Fruit fly (Drosophila melanogaster) whole organism, embryonic: ENCODE results near the gene COX7B.
A peak's percentile ranks its signal among the peaks of the same experiment; 100 is the strongest.

Experiments
- CG10431 ChIP-seq: fragments of 200-800 bp; sonication (Bioruptor generic); optimal IDR thresholded peaks from 3 replicates; lab custom pipeline; 2018; ENCODE audit warnings: missing biosample characterization, mild to moderate bottlenecking, missing genetic modification characterization
- CG10462 ChIP-seq: fragments of 200-800 bp; sonication (Bioruptor generic); optimal IDR thresholded peaks from 2 replicates; lab custom pipeline; 2016; ENCODE audit warnings: missing biosample characterization, missing genetic modification characterization
- CG11093 ChIP-seq: fragments of 200-800 bp; sonication (Bioruptor generic); IDR thresholded peaks from 3 replicates; pipeline ENCODE4 v1.3.6; 2022; ENCODE audit warnings: missing biosample characterization, missing genetic modification characterization
- CG12391 ChIP-seq: fragments of 200-800 bp; sonication (Bioruptor generic); optimal IDR thresholded peaks from 3 replicates; lab custom pipeline; 2018; ENCODE audit warnings: missing biosample characterization, mild to moderate bottlenecking, missing genetic modification characterization, moderate library complexity
- CG13775 ChIP-seq: fragments of 200-800 bp; sonication (Bioruptor generic); optimal IDR thresholded peaks from 3 replicates; lab custom pipeline; 2017; ENCODE audit warnings: missing biosample characterization, mild to moderate bottlenecking, missing genetic modification characterization
- CG2202 ChIP-seq: fragments of 200-800 bp; sonication (Bioruptor generic); optimal IDR thresholded peaks from 2 replicates; lab custom pipeline; 2018; ENCODE audit warnings: missing biosample characterization, mild to moderate bottlenecking, missing genetic modification characterization
- CG2712 ChIP-seq: fragments of 200-800 bp; optimal IDR thresholded peaks from 3 replicates; lab custom pipeline; 2019; ENCODE audit warnings: missing biosample characterization, mild to moderate bottlenecking, missing genetic modification characterization, moderate library complexity
- CG3065 ChIP-seq: fragments of 200-800 bp; sonication (Bioruptor generic); optimal IDR thresholded peaks from 2 replicates; lab custom pipeline; 2016; ENCODE audit warnings: missing biosample characterization, missing genetic modification characterization
- CG3163 ChIP-seq: fragments of 200-800 bp; sonication (Bioruptor generic); optimal IDR thresholded peaks from 3 replicates; lab custom pipeline; 2016; ENCODE audit warnings: missing biosample characterization, missing genetic modification characterization
- CG42726 ChIP-seq: fragments of 200-800 bp; sonication (Bioruptor generic); IDR thresholded peaks from 2 replicates; pipeline ENCODE4 v1.3.6; 2022; ENCODE audit warnings: missing biosample characterization, missing genetic modification characterization; ENCODE audit not compliant: partially characterized antibody
- CG6254 ChIP-seq: fragments of 200-800 bp; sonication (Bioruptor generic); optimal IDR thresholded peaks from 3 replicates; lab custom pipeline; 2017; ENCODE audit warnings: mild to moderate bottlenecking, missing biosample characterization, missing genetic modification reagents, missing genetic modification characterization
- CG6272 ChIP-seq: fragments of 200-800 bp; sonication (Bioruptor generic); IDR thresholded peaks from 2 replicates; pipeline ENCODE4 v1.3.6; 2022; ENCODE audit warnings: missing biosample characterization, missing genetic modification characterization
- CG7556 ChIP-seq: fragments of 200-800 bp; sonication (Bioruptor generic); optimal IDR thresholded peaks from 2 replicates; lab custom pipeline; 2017; ENCODE audit warnings: missing biosample characterization, mild to moderate bottlenecking, missing genetic modification characterization
- CG7786 ChIP-seq: fragments of 200-800 bp; sonication (Bioruptor generic); optimal IDR thresholded peaks from 2 replicates; lab custom pipeline; 2016; ENCODE audit warnings: missing biosample characterization, missing genetic modification characterization
- CG8765 ChIP-seq: fragments of 200-800 bp; sonication (Bioruptor generic); IDR thresholded peaks from 2 replicates; pipeline ENCODE4 v1.3.6; 2022; ENCODE audit warnings: missing biosample characterization, missing genetic modification characterization
- CG9727 ChIP-seq: fragments of 200-800 bp; sonication (Bioruptor generic); optimal IDR thresholded peaks from 3 replicates; lab custom pipeline; 2017; ENCODE audit warnings: missing biosample characterization, mild to moderate bottlenecking, missing genetic modification characterization
- CrebB ChIP-seq: fragments of 200-800 bp; sonication (Bioruptor generic); optimal IDR thresholded peaks from 3 replicates; lab custom pipeline; 2018; ENCODE audit warnings: missing biosample characterization, mild to moderate bottlenecking, missing genetic modification characterization
- D ChIP-seq, 2 experiments: fragments of 200-800 bp in 1 of 2; fragments of >200 bp in 1 of 2; sonication (Bioruptor generic) in 1 of 2; optimal IDR thresholded peaks; 2 replicates in 1 of 2; 3 replicates in 1 of 2; lab custom pipeline; 2017; ENCODE audit warnings: mild to moderate bottlenecking in 1 of 2, missing biosample characterization in 1 of 2, missing genetic modification characterization in 1 of 2, missing genetic modification reagents in 1 of 2
- D19A ChIP-seq: fragments of 200-800 bp; optimal IDR thresholded peaks from 3 replicates; lab custom pipeline; 2019; ENCODE audit warnings: missing biosample characterization, mild to moderate bottlenecking, missing genetic modification characterization, moderate library complexity
- Dref ChIP-seq: fragments of 200-800 bp; sonication (Bioruptor generic); IDR thresholded peaks from 2 replicates; pipeline ENCODE4 v1.3.6; 2022; ENCODE audit warnings: missing biosample characterization, missing genetic modification characterization
- Hand ChIP-seq: fragments of 200-800 bp; sonication (Bioruptor generic); optimal IDR thresholded peaks from 2 replicates; lab custom pipeline; 2017; ENCODE audit warnings: mild to moderate bottlenecking, missing biosample characterization, missing genetic modification reagents, missing genetic modification characterization
- Hr3 ChIP-seq: fragments of 200-800 bp; sonication (Bioruptor generic); optimal IDR thresholded peaks from 3 replicates; lab custom pipeline; 2016; ENCODE audit warnings: missing biosample characterization, missing genetic modification characterization
- Jarid2 ChIP-seq: fragments of 200-800 bp; sonication (Bioruptor generic); optimal IDR thresholded peaks from 3 replicates; lab custom pipeline; 2017; ENCODE audit warnings: mild to moderate bottlenecking, missing biosample characterization, missing genetic modification reagents, missing genetic modification characterization
- Med ChIP-seq: fragments of 200-800 bp; sonication (Bioruptor generic); peaks from one replicate; lab custom pipeline; 2016; ENCODE audit warnings: missing biosample characterization, missing genetic modification characterization, mild to moderate bottlenecking, inconsistent platforms, moderate library complexity
- Myb ChIP-seq: fragments of 200-800 bp; sonication (Bioruptor generic); optimal IDR thresholded peaks from 2 replicates; lab custom pipeline; 2016; ENCODE audit warnings: missing biosample characterization, missing genetic modification characterization
- Oli ChIP-seq: fragments of 200-800 bp; sonication (Bioruptor generic); optimal IDR thresholded peaks from 2 replicates; lab custom pipeline; 2018; ENCODE audit warnings: missing biosample characterization, mild to moderate bottlenecking, missing genetic modification characterization, moderate library complexity
- Optix ChIP-seq: fragments of 200-800 bp; sonication (Bioruptor generic); IDR thresholded peaks from 3 replicates; pipeline ENCODE4 v1.3.6; 2022; ENCODE audit warnings: missing biosample characterization, missing genetic modification characterization
- Poxn ChIP-seq: fragments of 200-800 bp; sonication (Bioruptor generic); IDR thresholded peaks from 2 replicates; pipeline ENCODE4 v1.3.6; 2022; ENCODE audit warnings: missing biosample characterization, missing genetic modification characterization
- Ptx1 ChIP-seq: fragments of 200-800 bp; sonication (Bioruptor generic); IDR thresholded peaks from 2 replicates; pipeline ENCODE4 v1.3.6; 2022; ENCODE audit warnings: missing biosample characterization, missing genetic modification characterization
- Ravus ChIP-seq: fragments of 200-800 bp; sonication (Bioruptor generic); IDR thresholded peaks from 2 replicates; pipeline ENCODE4 v1.3.6; 2022; ENCODE audit warnings: missing biosample characterization, missing genetic modification characterization
- Xbp1 ChIP-seq: fragments of 200-800 bp; sonication (Bioruptor generic); optimal IDR thresholded peaks from 3 replicates; lab custom pipeline; 2016; ENCODE audit warnings: missing biosample characterization, mild to moderate bottlenecking, missing genetic modification characterization
- ab ChIP-seq: fragments of 200-800 bp; sonication (Bioruptor generic); optimal IDR thresholded peaks from 2 replicates; lab custom pipeline; 2016; ENCODE audit warnings: missing biosample characterization, missing genetic modification characterization
- chm ChIP-seq: fragments of 200-800 bp; sonication (Bioruptor generic); IDR thresholded peaks from 2 replicates; pipeline ENCODE4 v1.3.6; 2022; ENCODE audit warnings: missing biosample characterization, missing genetic modification characterization
- crol ChIP-seq: fragments of 200-800 bp; sonication (Bioruptor generic); IDR thresholded peaks from 2 replicates; pipeline ENCODE4 v1.3.6; 2022; ENCODE audit warnings: missing biosample characterization, missing genetic modification characterization
- gcm ChIP-seq: fragments of 200-800 bp; sonication (Bioruptor generic); optimal IDR thresholded peaks from 2 replicates; lab custom pipeline; 2019; ENCODE audit warnings: missing biosample characterization, mild to moderate bottlenecking, missing genetic modification characterization, moderate library complexity
- gsb ChIP-seq: fragments of 200-800 bp; sonication (Bioruptor generic); IDR thresholded peaks from 2 replicates; pipeline ENCODE4 v1.3.6; 2022; ENCODE audit warnings: missing biosample characterization, missing genetic modification characterization
- hb ChIP-seq: fragments of 200-800 bp; sonication (Bioruptor generic); IDR thresholded peaks from 3 replicates; pipeline ENCODE4 v1.3.6; 2022; ENCODE audit warnings: missing biosample characterization, missing genetic modification characterization; ENCODE audit not compliant: partially characterized antibody
- jing ChIP-seq: fragments of 200-800 bp; sonication (Bioruptor generic); optimal IDR thresholded peaks from 2 replicates; lab custom pipeline; 2018; ENCODE audit warnings: missing biosample characterization, mild to moderate bottlenecking, missing genetic modification characterization
- nmo ChIP-seq: fragments of 200-800 bp; sonication (Bioruptor generic); optimal IDR thresholded peaks from 2 replicates; lab custom pipeline; 2018; ENCODE audit warnings: missing biosample characterization, mild to moderate bottlenecking, missing genetic modification characterization, moderate library complexity
- otp ChIP-seq: fragments of 200-800 bp; sonication (Bioruptor generic); IDR thresholded peaks from 3 replicates; pipeline ENCODE4, ENCODE4 v1.3.6; 2022; ENCODE audit warnings: missing biosample characterization, missing genetic modification characterization
- pb ChIP-seq: fragments of 200-800 bp; sonication (Bioruptor generic); optimal IDR thresholded peaks from 3 replicates; lab custom pipeline; 2016; ENCODE audit warnings: missing biosample characterization, missing genetic modification characterization
- pzg ChIP-seq: fragments of 200-800 bp; sonication (Bioruptor generic); optimal IDR thresholded peaks from 3 replicates; lab custom pipeline; 2018; ENCODE audit warnings: missing biosample characterization, mild to moderate bottlenecking, missing genetic modification characterization, moderate library complexity
- repo ChIP-seq: fragments of 200-800 bp; sonication (Bioruptor generic); optimal IDR thresholded peaks from 2 replicates; lab custom pipeline; 2016; ENCODE audit warnings: missing biosample characterization, missing genetic modification characterization
- scrt ChIP-seq: fragments of 200-800 bp; sonication (Bioruptor generic); optimal IDR thresholded peaks from 2 replicates; lab custom pipeline; 2018; ENCODE audit warnings: missing biosample characterization, mild to moderate bottlenecking, missing genetic modification characterization, moderate library complexity
- sim ChIP-seq: fragments of 200-800 bp; sonication (Bioruptor generic); IDR thresholded peaks from 2 replicates; pipeline ENCODE4 v1.3.6; 2022; ENCODE audit warnings: missing biosample characterization, missing genetic modification characterization
- stwl ChIP-seq: fragments of 200-800 bp; sonication (Bioruptor generic); optimal IDR thresholded peaks from 3 replicates; lab custom pipeline; 2018; ENCODE audit warnings: missing biosample characterization, mild to moderate bottlenecking, missing genetic modification characterization, moderate library complexity
- tap ChIP-seq: fragments of 200-800 bp; optimal IDR thresholded peaks from 3 replicates; lab custom pipeline; 2019; ENCODE audit warnings: missing biosample characterization, mild to moderate bottlenecking, missing genetic modification characterization, moderate library complexity
- tio ChIP-seq: fragments of 200-800 bp; sonication (Bioruptor generic); optimal IDR thresholded peaks from 2 replicates; lab custom pipeline; 2017; ENCODE audit warnings: missing biosample characterization, missing genetic modification characterization, inconsistent platforms
- yki ChIP-seq: fragments of >200 bp; optimal IDR thresholded peaks from 3 replicates; lab custom pipeline; 2018

COX7B gene

DNA sequence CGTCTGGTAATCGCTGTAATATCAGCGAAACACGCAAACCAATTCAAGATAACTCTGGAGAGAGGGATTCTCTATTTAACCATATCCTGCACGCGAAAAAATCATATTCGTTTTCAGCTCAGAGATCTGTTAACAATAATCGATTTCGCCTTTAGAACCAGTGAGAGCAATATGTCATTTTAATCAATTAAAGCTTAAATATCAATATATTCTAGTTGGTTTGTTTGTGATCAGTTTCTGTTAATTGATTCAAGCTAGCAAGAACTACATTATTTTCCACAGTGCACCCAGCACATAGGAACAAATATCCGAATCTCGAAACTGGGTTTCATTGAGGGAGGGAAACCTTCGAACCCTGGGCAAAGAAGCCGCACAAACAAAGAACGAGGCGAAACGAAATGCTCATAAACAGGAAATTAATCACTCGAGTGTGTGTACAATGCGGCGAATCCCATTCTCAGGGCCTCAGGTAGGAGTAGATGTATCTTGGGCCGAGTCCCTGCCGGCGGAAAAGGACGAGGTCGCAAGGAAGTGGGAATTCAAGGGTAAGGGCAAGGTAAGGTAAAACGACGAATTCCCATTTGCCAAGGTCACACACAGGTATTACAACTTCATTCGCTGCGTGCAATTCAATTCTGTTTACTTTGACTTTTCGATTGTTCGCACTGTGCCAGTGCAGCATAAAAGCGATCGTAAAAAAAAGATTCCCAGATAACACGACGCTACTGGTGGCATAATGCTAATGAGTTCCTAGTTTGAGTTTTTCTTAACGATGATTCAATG is 9.1 kb upstream of the COX7B start (continued):
- no peak for TF ChIP-seq hb (GFP tag; lab: Robert Waterston, UW)
- TF ChIP-seq chm: 0 out of 2 replicates have a peak, but pooled peaks have one; percentile 8
- TF ChIP-seq gcm (GFP tag; lab: Kevin White, UChicago): peak; percentile 44
- peak; percentile 35; the same call in 1 of the 3 replicates for TF ChIP-seq Optix (GFP tag; lab: Robert Waterston, UW)
- TF ChIP-seq gsb: no peak
- no peak for TF ChIP-seq Ravus (GFP tag; lab: Robert Waterston, UW)
- no peak for TF ChIP-seq CG11093 (GFP tag; lab: Robert Waterston, UW)
- no peak for TF ChIP-seq Poxn (GFP tag; lab: Robert Waterston, UW)
- peak; percentile 43 for TF ChIP-seq stwl (tag; lab: Kevin White, UChicago)
- peak; percentile 9 for TF ChIP-seq Oli (tag; lab: Kevin White, UChicago)
- no peak for TF ChIP-seq CG42726 (GFP tag; lab: Robert Waterston, UW)
- no peak for TF ChIP-seq CG10431 (GFP tag; lab: Kevin White, UChicago)
- TF ChIP-seq CG6254: peak; percentile 35
- no peak for TF ChIP-seq pzg (GFP tag; lab: Kevin White, UChicago)
- TF ChIP-seq CG7556 (GFP tag; lab: Kevin White, UChicago): peak; percentile 62
- TF ChIP-seq pb (GFP tag; lab: Kevin White, UChicago): no peak
- TF ChIP-seq scrt (GFP tag; lab: Kevin White, UChicago): no peak
- no peak for TF ChIP-seq Jarid2 (GFP tag; lab: Kevin White, UChicago)
- TF ChIP-seq tap: no peak
- TF ChIP-seq Myb (GFP tag; lab: Kevin White, UChicago): peak; percentile 23
- 0 out of 2 replicates have a peak, but pooled peaks have one; percentile 27 for TF ChIP-seq Ptx1 (GFP tag; lab: Robert Waterston, UW)
- TF ChIP-seq yki: no peak
- peak; percentile 69 for TF ChIP-seq CG13775 (GFP tag; lab: Kevin White, UChicago)
- peak; percentile 82 for TF ChIP-seq CG2712 (tag; lab: Kevin White, UChicago)
- peak; percentile 36 for TF ChIP-seq Hr3 (GFP tag; lab: Kevin White, UChicago)
- TF ChIP-seq tio (GFP tag; lab: Kevin White, UChicago): peak; percentile 41
- peak; percentile 35 for TF ChIP-seq CG7786 (GFP tag; lab: Kevin White, UChicago)
- TF ChIP-seq CG12391 (tag; lab: Kevin White, UChicago): peak; percentile 67
- TF ChIP-seq CG3065 (GFP tag; lab: Kevin White, UChicago): peak; percentile 30
- TF ChIP-seq CG6272 (GFP tag; lab: Robert Waterston, UW): no peak
- no peak for TF ChIP-seq ab
- no peak for TF ChIP-seq jing
- peak; percentile 61 for TF ChIP-seq nmo (GFP tag; lab: Kevin White, UChicago)
- peak; percentile 86 for TF ChIP-seq Med (GFP tag; lab: Kevin White, UChicago)
- TF ChIP-seq D (optimal IDR thresholded peaks at IDR 0.05; lab: Kevin White, UChicago): peak; percentile 57
- TF ChIP-seq D (GFP tag; optimal IDR thresholded peaks at IDR 0.05; lab: Kevin White, UChicago): peak; percentile 5
- peak; percentile 88 for TF ChIP-seq CG9727
- TF ChIP-seq otp (GFP tag; lab: Robert Waterston, UW): 0 out of 3 replicates have a peak, but pooled peaks have one; percentile 20
- TF ChIP-seq crol (GFP tag; lab: Robert Waterston, UW): no peak
- TF ChIP-seq Hand (GFP tag; lab: Kevin White, UChicago): no peak
- peak; percentile 44 for TF ChIP-seq CG10462 (GFP tag; lab: Kevin White, UChicago)
- TF ChIP-seq Dref: no peak
- TF ChIP-seq D19A: peak; percentile 43
- peak; percentile 13 for TF ChIP-seq CG3163 (GFP tag; lab: Kevin White, UChicago)
- TF ChIP-seq Xbp1: peak; percentile 29
- TF ChIP-seq CG8765 (GFP tag; lab: Robert Waterston, UW): peak; percentile 84
- no peak for TF ChIP-seq sim
- TF ChIP-seq CrebB (tag; lab: Kevin White, UChicago): no peak
- no peak for TF ChIP-seq repo (GFP tag; lab: Kevin White, UChicago)
- peak; percentile 69 for TF ChIP-seq CG2202 (tag; lab: Kevin White, UChicago)
